Worm (Caenorhabditis elegans) whole organism, L3 larva: ENCODE measurements around the gene F19G12.4.

Experiments used
- R02D3.7 ChIP-seq: fragments of 150-350 bp; optimal IDR thresholded peaks from 2 replicates; lab custom pipeline; 2014; ENCODE audit warnings: missing biosample characterization, missing genetic modification characterization
- lin-15B ChIP-seq: fragments of 150-350 bp; optimal IDR thresholded peaks from 2 replicates; lab custom pipeline; 2014; ENCODE audit warnings: missing biosample characterization, missing genetic modification characterization
- lsy-12 ChIP-seq: sonication (generic microtip); optimal IDR thresholded peaks from 2 replicates; lab custom pipeline; 2016; ENCODE audit warnings: mild to moderate bottlenecking, missing genetic modification characterization, missing compliant biosample characterization
- snpc-4 ChIP-seq: fragments of 150-350 bp; optimal IDR thresholded peaks from 2 replicates; lab custom pipeline; 2014; ENCODE audit warnings: missing biosample characterization, missing genetic modification characterization

DNA sequence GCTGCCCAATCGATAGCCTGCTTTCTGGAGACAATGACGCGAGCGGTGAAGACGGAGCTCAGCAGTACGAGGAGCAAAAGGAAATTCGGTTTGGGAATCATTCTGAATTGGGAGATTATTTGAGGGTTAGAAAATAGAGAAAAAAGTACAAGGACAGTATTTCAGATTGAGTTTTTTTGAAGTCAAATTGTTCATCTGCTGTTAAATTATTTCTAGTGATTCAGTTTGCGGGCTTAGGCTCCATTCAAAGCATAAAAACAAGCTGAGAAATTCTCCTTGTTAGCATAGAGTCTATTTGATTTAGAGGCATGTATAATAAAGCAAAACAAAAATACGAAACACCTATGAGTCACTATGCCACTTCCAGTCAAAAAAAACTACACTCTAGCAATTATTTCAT is 49.7 kb upstream of the F19G12.4 start, which contains the start of gene dgn-2:
- TF ChIP-seq snpc-4: no peak
- no peak for TF ChIP-seq R02D3.7 (tag; lab: Kevin White, UChicago)
- no peak for TF ChIP-seq lin-15B (tag; lab: Kevin White, UChicago)
- TF ChIP-seq lsy-12 (tag; lab: Kevin White, UChicago): no peak
